Fruit fly (Drosophila melanogaster) whole organism, pupa: Measurements from ENCODE around the gene CG3792.
A peak's percentile ranks its signal among the peaks of the same experiment; 100 is the strongest.

Experiments used
- CG10348 ChIP-seq: fragments of 200-800 bp; sonication (Bioruptor generic); IDR thresholded peaks from 2 replicates; pipeline ENCODE4 v1.3.6; 2022; ENCODE audit warnings: missing biosample characterization, missing genetic modification characterization
- CG12605 ChIP-seq: fragments of 200-800 bp; sonication (Bioruptor generic); IDR thresholded peaks from 2 replicates; pipeline ENCODE4 v1.3.6; 2022; ENCODE audit warnings: missing biosample characterization, missing genetic modification characterization
- CG13204 ChIP-seq: fragments of 200-800 bp; sonication (Bioruptor generic); optimal IDR thresholded peaks from 2 replicates; lab custom pipeline; 2018; ENCODE audit warnings: missing biosample characterization, mild to moderate bottlenecking, missing genetic modification characterization, moderate library complexity
- CG14655 ChIP-seq: fragments of 200-800 bp; sonication (Bioruptor generic); optimal IDR thresholded peaks from 3 replicates; lab custom pipeline; 2017; ENCODE audit warnings: mild to moderate bottlenecking, missing biosample characterization, missing genetic modification reagents, missing genetic modification characterization
- CG15710 ChIP-seq: fragments of 200-800 bp; sonication (Bioruptor generic); optimal IDR thresholded peaks from 2 replicates; lab custom pipeline; 2018; ENCODE audit warnings: missing biosample characterization, mild to moderate bottlenecking, missing genetic modification characterization, moderate library complexity
- CG17806 ChIP-seq: fragments of 200-800 bp; sonication (Bioruptor generic); optimal IDR thresholded peaks from 2 replicates; lab custom pipeline; 2018; ENCODE audit warnings: missing biosample characterization, mild to moderate bottlenecking, missing genetic modification characterization, moderate library complexity
- CG32121 ChIP-seq: fragments of 200-800 bp; sonication (Bioruptor generic); IDR thresholded peaks from 2 replicates; pipeline ENCODE4 v1.3.6; 2022; ENCODE audit warnings: missing biosample characterization, missing genetic modification characterization
- CG34367 ChIP-seq: fragments of 200-800 bp; sonication (Bioruptor generic); optimal IDR thresholded peaks from 2 replicates; lab custom pipeline; 2018; ENCODE audit warnings: missing biosample characterization, mild to moderate bottlenecking, missing genetic modification characterization
- CG4496 ChIP-seq: fragments of 200-800 bp; sonication (Bioruptor generic); IDR thresholded peaks from 3 replicates; pipeline ENCODE4 v1.3.6; 2022; ENCODE audit warnings: missing biosample characterization, missing genetic modification characterization
- CG8159 ChIP-seq: fragments of 200-800 bp; sonication (Bioruptor generic); optimal IDR thresholded peaks from 3 replicates; lab custom pipeline; 2018; ENCODE audit warnings: missing biosample characterization, mild to moderate bottlenecking, missing genetic modification characterization, moderate library complexity
- CG8301 ChIP-seq: fragments of 200-800 bp; sonication (Bioruptor generic); optimal IDR thresholded peaks from 2 replicates; lab custom pipeline; 2018; ENCODE audit warnings: missing biosample characterization, mild to moderate bottlenecking, missing genetic modification characterization
- CG9948 ChIP-seq: fragments of 200-800 bp; sonication (Bioruptor generic); optimal IDR thresholded peaks from 2 replicates; lab custom pipeline; 2018; ENCODE audit warnings: missing biosample characterization, mild to moderate bottlenecking, missing genetic modification characterization, moderate library complexity
- D1 ChIP-seq: fragments of 200-800 bp; sonication (Bioruptor generic); optimal IDR thresholded peaks from 2 replicates; lab custom pipeline; 2018; ENCODE audit warnings: missing biosample characterization, mild to moderate bottlenecking, missing genetic modification characterization, moderate library complexity
- EcR ChIP-seq: fragments of 200-800 bp; sonication (Bioruptor generic); optimal IDR thresholded peaks from 3 replicates; lab custom pipeline; 2019; ENCODE audit warnings: missing biosample characterization, missing genetic modification characterization, mild to moderate bottlenecking, moderate library complexity, missing genetic modification reagents
- Ets98B ChIP-seq: fragments of 200-800 bp; sonication (Bioruptor generic); IDR thresholded peaks from 2 replicates; pipeline ENCODE4 v1.3.6; 2022; ENCODE audit warnings: missing biosample characterization, missing genetic modification characterization
- Pif1A ChIP-seq: fragments of 200-800 bp; sonication (Bioruptor generic); optimal IDR thresholded peaks from 3 replicates; lab custom pipeline; 2016; ENCODE audit warnings: missing biosample characterization, missing genetic modification characterization
- Pif1B ChIP-seq: fragments of 200-800 bp; sonication (Bioruptor generic); optimal IDR thresholded peaks from 3 replicates; lab custom pipeline; 2016; ENCODE audit warnings: missing biosample characterization, missing genetic modification characterization
- Snoo ChIP-seq: fragments of 200-800 bp; sonication (Bioruptor generic); optimal IDR thresholded peaks from 3 replicates; lab custom pipeline; 2017; ENCODE audit warnings: missing biosample characterization, mild to moderate bottlenecking, missing genetic modification characterization, inconsistent platforms
- fd96Ca ChIP-seq: fragments of 200-800 bp; sonication (Bioruptor generic); IDR thresholded peaks from 3 replicates; pipeline ENCODE4 v1.3.6; 2022; ENCODE audit warnings: missing biosample characterization, missing genetic modification characterization
- gl ChIP-seq: fragments of 200-800 bp; sonication (Bioruptor generic); optimal IDR thresholded peaks from 2 replicates; lab custom pipeline; 2018; ENCODE audit warnings: missing biosample characterization, mild to moderate bottlenecking, missing genetic modification characterization
- rn ChIP-seq: fragments of 200-800 bp; sonication (Bioruptor generic); IDR thresholded peaks from 2 replicates; pipeline ENCODE4 v1.3.6; 2022; ENCODE audit warnings: missing biosample characterization, missing genetic modification characterization

The CG3792 gene

dm6 chr2L:4976988-4977551 is at the start of gene CG3792, which contains the start of gene Gmd:
CG3792 (plus strand) TSS chr2L:4977312.
Gmd (minus strand) TSS chr2L:4977023.
- TF ChIP-seq CG8301 (tag; lab: Kevin White, UChicago) = peak; percentile 92
- TF ChIP-seq Snoo = peak; percentile 89
- TF ChIP-seq rn (GFP tag; lab: Robert Waterston, UW) = peak; percentile 87
- TF ChIP-seq CG4496 (GFP tag; lab: Robert Waterston, UW) = peak; percentile 97
- TF ChIP-seq gl (tag; lab: Kevin White, UChicago) = peak; percentile 81
- TF ChIP-seq CG17806 = peak; percentile 91
- TF ChIP-seq CG12605 = peak; percentile 89
- no peak for TF ChIP-seq Pif1A (GFP tag; lab: Kevin White, UChicago)
- peak; percentile 94 for TF ChIP-seq Ets98B (GFP tag; lab: Robert Waterston, UW)
- TF ChIP-seq CG13204 (GFP tag; lab: Kevin White, UChicago) = no peak
- no peak for TF ChIP-seq D1
- TF ChIP-seq Pif1B (GFP tag; lab: Kevin White, UChicago) = no peak
- peak; percentile 95 for TF ChIP-seq CG32121 (GFP tag; lab: Robert Waterston, UW)
- TF ChIP-seq CG8159 (tag; lab: Kevin White, UChicago) = peak; percentile 95
- TF ChIP-seq fd96Ca (GFP tag; lab: Robert Waterston, UW) = peak; percentile 84
- TF ChIP-seq CG14655 (GFP tag; lab: Kevin White, UChicago) = no peak
- peak; percentile 89 for TF ChIP-seq CG9948
- peak; percentile 85 for TF ChIP-seq CG34367 (tag; lab: Kevin White, UChicago)
- TF ChIP-seq CG10348 (GFP tag; lab: Robert Waterston, UW) = peak; percentile 87
- TF ChIP-seq EcR (GFP tag; lab: Kevin White, UChicago) = peak; percentile 6
- peak; percentile 87 for TF ChIP-seq CG15710

- peak; percentile 28; the same call in 1 of the 2 replicates for TF ChIP-seq CG12605
- TF ChIP-seq CG4496 (GFP tag; lab: Robert Waterston, UW) = peak; percentile 55; the same call in 2 of the 3 replicates
- no peak for TF ChIP-seq fd96Ca (GFP tag; lab: Robert Waterston, UW)
Observed at dm6 chr2L:4928340-4928739, 48.8 kb upstream of the CG3792 start.

- TF ChIP-seq CG12605 (peak; percentile 57; the same call in 1 of the 2 replicates), Ets98B (GFP tag; lab: Robert Waterston, UW) (peak; percentile 54; the same call in 1 of the 2 replicates), Pif1A (GFP tag; lab: Kevin White, UChicago) (no peak), CG14655 (GFP tag; lab: Kevin White, UChicago) (peak; percentile 14), CG4496 (GFP tag; lab: Robert Waterston, UW) (peak; percentile 35; the same call in 2 of the 3 replicates), CG32121 (GFP tag; lab: Robert Waterston, UW) (peak; percentile 31; the same call in 1 of the 2 replicates), CG8159 (tag; lab: Kevin White, UChicago) (no peak)
- TF ChIP-seq, all 21 proteins: peak for 5
Observed at dm6 chr2L:4930541-4930940, 46.6 kb upstream of the CG3792 start.

- TF ChIP-seq Pif1A (GFP tag; lab: Kevin White, UChicago) = no peak
- no peak for TF ChIP-seq gl (tag; lab: Kevin White, UChicago)
- TF ChIP-seq Pif1B (GFP tag; lab: Kevin White, UChicago) = no peak
- no peak for TF ChIP-seq CG13204 (GFP tag; lab: Kevin White, UChicago)
- no peak for TF ChIP-seq CG4496 (GFP tag; lab: Robert Waterston, UW)
- TF ChIP-seq Snoo = no peak
- TF ChIP-seq EcR (GFP tag; lab: Kevin White, UChicago) = no peak
- no peak for TF ChIP-seq CG8159 (tag; lab: Kevin White, UChicago)
- no peak for TF ChIP-seq rn (GFP tag; lab: Robert Waterston, UW)
- no peak for TF ChIP-seq CG17806
- TF ChIP-seq fd96Ca (GFP tag; lab: Robert Waterston, UW) = no peak
- TF ChIP-seq CG10348 (GFP tag; lab: Robert Waterston, UW) = no peak
- no peak for TF ChIP-seq CG34367 (tag; lab: Kevin White, UChicago)
- no peak for TF ChIP-seq CG32121 (GFP tag; lab: Robert Waterston, UW)
- TF ChIP-seq CG12605 = no peak
- no peak for TF ChIP-seq CG8301 (tag; lab: Kevin White, UChicago)
Observed at dm6 chr2L:4932284-4932683, 44.8 kb upstream of the CG3792 start, which contains the start of gene hoe1. hoe1 (minus strand) TSS chr2L:4932384.

dm6 chr2L:4936325-4936869 is 40.7 kb upstream of the CG3792 start, which contains the start of gene hoe2:
hoe2 (minus strand) TSS chr2L:4936450.
- peak; percentile 60; the same call in 1 of the 2 replicates for TF ChIP-seq CG12605
- TF ChIP-seq rn (GFP tag; lab: Robert Waterston, UW) = no peak
- TF ChIP-seq, all 21 proteins: peak for 1

dm6 chr2L:4937060-4937459 is 40.1 kb upstream of the CG3792 start, which contains the start of gene Sgs1:
Sgs1 (plus strand) TSS chr2L:4937409.
- TF ChIP-seq CG12605 (no peak), CG4496 (GFP tag; lab: Robert Waterston, UW) (no peak), Snoo (no peak), CG15710 (no peak), CG32121 (GFP tag; lab: Robert Waterston, UW) (no peak), gl (tag; lab: Kevin White, UChicago) (no peak), CG14655 (GFP tag; lab: Kevin White, UChicago) (no peak), CG9948 (no peak), Ets98B (GFP tag; lab: Robert Waterston, UW) (no peak), CG34367 (tag; lab: Kevin White, UChicago) (no peak), Pif1B (GFP tag; lab: Kevin White, UChicago) (no peak), CG8159 (tag; lab: Kevin White, UChicago) (no peak)
- TF ChIP-seq, all 21 proteins: peak for 0
